Worm (Caenorhabditis elegans): ENCODE measurements around the gene sri-6.

The sri-6 gene

DNA sequence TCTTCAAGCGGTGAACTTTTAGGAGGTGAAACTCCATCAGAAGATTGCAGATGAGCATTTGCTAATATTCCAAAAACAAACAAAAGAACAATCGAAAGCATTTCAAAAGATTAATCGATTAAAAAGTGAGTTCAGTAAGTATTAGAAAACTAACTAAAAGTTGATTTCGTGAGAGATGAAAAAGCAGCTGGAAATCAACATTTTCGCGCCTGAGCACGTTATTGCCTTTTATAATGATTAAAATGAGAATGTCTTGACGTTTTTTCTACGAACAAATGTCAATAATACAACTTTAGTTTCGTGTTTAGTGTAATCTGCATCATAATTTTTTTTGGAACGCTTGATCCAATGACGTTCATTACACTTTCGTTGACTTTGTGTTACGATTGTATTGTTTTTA, 12.3 kb downstream of the sri-6 start, which contains the start of gene F57B1.9:
TSS of gene F57B1.9 (minus strand) at position 101 of the 400 bp plus-strand sequence.
- TF ChIP-seq ceh-39 (tag; optimal IDR thresholded peaks at IDR 0.05) (no peak), elt-1 (tag; optimal IDR thresholded peaks at IDR 0.05; ENCODE audit: borderline replicate concordance, insufficient read depth) (no peak), unc-39 (tag; optimal IDR thresholded peaks at IDR 0.05) (no peak), mab-5 (tag; optimal IDR thresholded peaks at IDR 0.05) (no peak), ceh-43 (GFP tag; optimal IDR thresholded peaks at IDR 0.05) (no peak), ceh-83 (GFP tag; optimal IDR thresholded peaks at IDR 0.05) (no peak), flh-1 (GFP tag; optimal IDR thresholded peaks at IDR 0.05) (no peak), cnd-1 (tag; optimal IDR thresholded peaks at IDR 0.05) (no peak), tbx-8 (GFP tag; optimal IDR thresholded peaks at IDR 0.05) (no peak), ces-1 (GFP tag; optimal IDR thresholded peaks at IDR 0.05) (no peak), ham-2 (GFP tag; optimal IDR thresholded peaks at IDR 0.05) (no peak), ztf-11 (tag; optimal IDR thresholded peaks at IDR 0.05) (no peak), blmp-1 (tag; optimal IDR thresholded peaks at IDR 0.05) (no peak)

DNA sequence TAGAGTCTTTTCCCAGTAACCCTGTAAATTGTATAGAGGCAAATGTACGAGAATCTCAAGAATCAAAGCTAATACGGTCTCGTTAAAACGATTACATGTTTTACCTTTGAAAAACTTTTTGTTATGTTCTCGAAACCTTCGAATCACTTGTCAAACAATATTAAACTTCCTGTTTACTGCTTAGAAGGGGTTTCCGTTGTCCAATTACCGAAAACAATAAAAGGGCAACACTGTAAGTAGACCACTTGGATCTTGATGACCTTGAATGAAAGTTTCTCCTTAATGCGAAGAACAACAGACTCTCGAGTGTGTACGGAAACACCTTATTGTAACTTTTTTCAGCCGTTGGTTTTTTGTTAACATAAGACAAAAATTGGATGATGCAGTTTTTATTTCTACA, 15.1 kb downstream of the sri-6 start:
- TF ChIP-seq nhr-2 (tag; optimal IDR thresholded peaks at IDR 0.05): no peak
- TF ChIP-seq pha-4 (tag; optimal IDR thresholded peaks at IDR 0.05): no peak
- TF ChIP-seq mab-5 (tag; optimal IDR thresholded peaks at IDR 0.05): no peak
- TF ChIP-seq sem-2 (GFP tag; optimal IDR thresholded peaks at IDR 0.05): no peak
- no peak for TF ChIP-seq nhr-237 (tag; optimal IDR thresholded peaks at IDR 0.05)
- no peak for TF ChIP-seq tbx-8 (GFP tag; optimal IDR thresholded peaks at IDR 0.05)
- no peak for TF ChIP-seq nhr-12 (tag; optimal IDR thresholded peaks at IDR 0.05)
- TF ChIP-seq mls-2 (tag; optimal IDR thresholded peaks at IDR 0.05): no peak
- TF ChIP-seq ztf-11 (tag; optimal IDR thresholded peaks at IDR 0.05): no peak
- no peak for TF ChIP-seq zip-8 (tag; optimal IDR thresholded peaks at IDR 0.05)
- TF ChIP-seq ces-1 (GFP tag; optimal IDR thresholded peaks at IDR 0.05): no peak
- TF ChIP-seq unc-39 (tag; optimal IDR thresholded peaks at IDR 0.05): no peak
- TF ChIP-seq unc-120 (tag; optimal IDR thresholded peaks at IDR 0.05; ENCODE audit: poor library complexity, severe bottlenecking): no peak
- no peak for TF ChIP-seq elt-1 (tag; optimal IDR thresholded peaks at IDR 0.05; ENCODE audit: borderline replicate concordance, insufficient read depth)
- TF ChIP-seq snpc-4 (tag; optimal IDR thresholded peaks at IDR 0.05): no peak
- TF ChIP-seq flh-1 (GFP tag; optimal IDR thresholded peaks at IDR 0.05): no peak
- TF ChIP-seq M03D4.4 (tag; optimal IDR thresholded peaks at IDR 0.05): no peak

DNA sequence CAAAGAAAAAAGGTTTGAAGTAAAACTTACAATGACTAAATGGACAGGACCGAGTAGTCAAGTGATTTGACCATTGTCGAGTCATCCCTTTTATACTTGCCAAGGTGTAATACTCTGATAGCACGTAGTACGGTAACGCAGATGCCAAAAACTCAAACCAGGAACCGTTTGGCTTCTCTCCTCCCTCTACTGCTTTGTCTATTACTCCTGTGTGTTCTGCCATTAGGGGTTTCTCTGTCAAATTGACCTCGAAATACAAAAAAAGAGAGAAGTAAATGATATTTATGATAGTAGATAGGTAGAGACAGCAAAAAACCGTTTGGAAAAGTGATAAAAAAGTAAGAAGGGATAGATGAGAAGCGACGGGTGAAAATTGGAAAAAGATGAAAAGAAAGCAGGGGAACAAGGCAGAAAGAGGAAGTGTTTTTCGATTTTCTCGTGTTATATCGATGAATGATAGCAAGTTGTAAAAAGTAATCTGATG, 16.7 kb downstream of the sri-6 start, which contains the start of the genes col-159 and col-160:
TSS of gene col-159 (minus strand) at position 51 of the 484 bp plus-strand sequence.
TSS of gene col-160 (minus strand) at position 63 of the 484 bp plus-strand sequence.
- no peak for TF ChIP-seq ceh-39 (tag; optimal IDR thresholded peaks at IDR 0.05)

DNA sequence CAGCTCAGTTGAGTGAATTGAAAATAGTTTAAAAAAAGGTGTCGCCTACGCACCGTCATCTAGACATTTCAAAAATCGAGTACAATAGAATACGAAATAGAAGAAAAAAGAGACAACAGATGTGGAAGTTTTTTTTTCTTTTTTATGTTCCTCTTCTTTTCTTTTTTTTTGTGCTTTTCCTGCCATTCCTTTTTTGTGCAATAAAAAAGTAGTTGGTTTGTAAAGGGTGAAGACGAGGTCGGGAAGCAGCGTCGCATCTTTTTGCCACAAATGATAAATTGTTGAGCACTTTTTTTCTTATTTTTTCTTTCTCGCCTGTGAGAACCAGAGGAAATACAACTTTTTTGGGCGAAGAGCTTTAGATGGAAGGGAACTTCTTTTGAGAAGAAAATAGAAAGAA, 21.0 kb downstream of the sri-6 start:
- TF ChIP-seq cnd-1 (tag; optimal IDR thresholded peaks at IDR 0.05) (no peak), tbx-8 (GFP tag; optimal IDR thresholded peaks at IDR 0.05) (no peak), ceh-83 (GFP tag; optimal IDR thresholded peaks at IDR 0.05) (no peak), unc-120 (tag; optimal IDR thresholded peaks at IDR 0.05; ENCODE audit: poor library complexity, severe bottlenecking) (no peak), nhr-12 (tag; optimal IDR thresholded peaks at IDR 0.05) (no peak), lsy-2 (tag; optimal IDR thresholded peaks at IDR 0.05) (no peak), blmp-1 (tag; optimal IDR thresholded peaks at IDR 0.05) (no peak), mep-1 (tag; optimal IDR thresholded peaks at IDR 0.05) (no peak), ztf-11 (tag; optimal IDR thresholded peaks at IDR 0.05) (no peak), nhr-2 (tag; optimal IDR thresholded peaks at IDR 0.05) (no peak), drap-1 (GFP tag; optimal IDR thresholded peaks at IDR 0.05) (no peak)

DNA sequence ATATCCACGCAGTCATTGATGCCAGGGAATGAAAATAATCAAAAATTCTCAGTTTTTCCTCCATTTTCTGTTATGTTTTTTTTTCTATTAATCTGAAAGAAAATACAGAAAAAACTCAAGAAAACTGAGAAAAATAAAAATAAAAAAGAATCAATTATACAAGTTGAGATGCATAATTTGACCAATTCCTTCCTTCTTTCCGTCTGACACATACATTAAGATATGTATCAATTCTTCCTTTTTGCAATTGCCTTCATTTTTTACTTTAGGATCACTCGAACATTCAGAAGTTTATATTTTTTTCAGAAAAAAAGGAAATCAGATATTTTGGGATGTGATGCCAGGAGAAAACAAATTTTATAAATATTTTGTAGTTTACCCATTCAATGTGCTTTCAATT, 21.9 kb downstream of the sri-6 start, which contains the start of gene F57B1.5:
TSS of gene F57B1.5 (plus strand) at position 301 of the 400 bp plus-strand sequence.
- TF ChIP-seq lsy-2 (tag; optimal IDR thresholded peaks at IDR 0.05): no peak
- no peak for TF ChIP-seq ceh-39 (tag; optimal IDR thresholded peaks at IDR 0.05)
- no peak for TF ChIP-seq flh-1 (GFP tag; optimal IDR thresholded peaks at IDR 0.05)
- TF ChIP-seq ztf-11 (tag; optimal IDR thresholded peaks at IDR 0.05): no peak
- no peak for TF ChIP-seq M03D4.4 (tag; optimal IDR thresholded peaks at IDR 0.05)
- no peak for TF ChIP-seq zip-8 (tag; optimal IDR thresholded peaks at IDR 0.05)
- TF ChIP-seq drap-1 (GFP tag; optimal IDR thresholded peaks at IDR 0.05): no peak
- TF ChIP-seq elt-1 (tag; optimal IDR thresholded peaks at IDR 0.05; ENCODE audit: borderline replicate concordance, insufficient read depth): no peak
- no peak for TF ChIP-seq nhr-2 (tag; optimal IDR thresholded peaks at IDR 0.05)
- TF ChIP-seq nhr-76 (tag; optimal IDR thresholded peaks at IDR 0.05): no peak
- no peak for TF ChIP-seq mep-1 (tag; optimal IDR thresholded peaks at IDR 0.05)
- no peak for TF ChIP-seq lin-32 (GFP tag; optimal IDR thresholded peaks at IDR 0.05)
- no peak for TF ChIP-seq hlh-1 (tag; optimal IDR thresholded peaks at IDR 0.05)
- TF ChIP-seq ham-2 (GFP tag; optimal IDR thresholded peaks at IDR 0.05): no peak
- TF ChIP-seq sptf-1 (tag; optimal IDR thresholded peaks at IDR 0.05): no peak
- no peak for TF ChIP-seq cnd-1 (tag; optimal IDR thresholded peaks at IDR 0.05)
- no peak for TF ChIP-seq pha-4 (tag; optimal IDR thresholded peaks at IDR 0.05)
- TF ChIP-seq ceh-43 (GFP tag; optimal IDR thresholded peaks at IDR 0.05): no peak
- no peak for TF ChIP-seq nhr-237 (tag; optimal IDR thresholded peaks at IDR 0.05)
